Fruit fly (Drosophila melanogaster): Measurements from ENCODE around the gene ear.

The ear gene

DNA sequence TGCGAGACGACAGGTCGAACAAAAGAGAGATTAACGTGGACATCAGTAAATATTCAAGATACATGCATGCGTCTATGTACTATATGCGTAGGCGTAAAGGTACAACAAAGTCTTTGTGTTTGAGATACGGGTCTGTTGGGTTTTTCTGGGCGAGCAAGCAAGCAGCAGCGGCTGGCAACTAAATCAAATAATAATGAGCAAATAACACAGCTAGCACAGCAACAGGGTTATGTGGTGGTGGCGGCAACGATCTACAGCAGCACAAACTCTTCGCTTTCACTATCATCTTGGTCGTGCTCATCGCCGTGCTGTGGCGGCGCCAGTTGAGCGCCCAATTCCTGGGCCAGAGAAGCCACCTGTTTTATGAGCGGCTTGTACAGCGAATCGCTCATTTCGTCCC, 33.5 kb downstream of the ear start (continued):
- TF ChIP-seq pros (GFP tag; optimal IDR thresholded peaks at IDR 0.05) (no peak), Hr78 (GFP tag; optimal IDR thresholded peaks at IDR 0.05) (no peak), CG13296 (GFP tag; optimal IDR thresholded peaks at IDR 0.05) (peak; percentile 38), Fer1 (GFP tag; optimal IDR thresholded peaks at IDR 0.05) (peak; percentile 34), Meics (GFP tag; optimal IDR thresholded peaks at IDR 0.05) (peak; percentile 5), caup (GFP tag; optimal IDR thresholded peaks at IDR 0.05; ENCODE audit: severe bottlenecking) (no peak), bigmax (GFP tag; optimal IDR thresholded peaks at IDR 0.05) (no peak), al (GFP tag; IDR thresholded peaks at IDR 0.05) (no peak), CG15514 (GFP tag; optimal IDR thresholded peaks at IDR 0.05) (peak; percentile 4), CG14050 (GFP tag; IDR thresholded peaks at IDR 0.05) (no peak), CG18764 (GFP tag; optimal IDR thresholded peaks at IDR 0.05) (no peak), zen2 (GFP tag; IDR thresholded peaks at IDR 0.05; ENCODE audit: partially characterized antibody) (no peak), CG10959 (GFP tag; IDR thresholded peaks at IDR 0.05) (no peak), Hr3 (GFP tag; optimal IDR thresholded peaks at IDR 0.05) (no peak), CG2875 (GFP tag; optimal IDR thresholded peaks at IDR 0.05) (no peak), Blimp-1 (GFP tag; optimal IDR thresholded peaks at IDR 0.05) (peak; percentile 14), sc (optimal IDR thresholded peaks at IDR 0.05) (no peak), sc (GFP tag; optimal IDR thresholded peaks at IDR 0.05) (no peak), Rx (GFP tag; IDR thresholded peaks at IDR 0.05) (no peak), CkIIα-i1 (GFP tag; IDR thresholded peaks at IDR 0.05) (no peak), CG9876 (GFP tag; optimal IDR thresholded peaks at IDR 0.05) (no peak), CG17359 (tag; optimal IDR thresholded peaks at IDR 0.05) (no peak), CG3163 (GFP tag; optimal IDR thresholded peaks at IDR 0.05) (no peak), CG14014 (GFP tag; IDR thresholded peaks at IDR 0.05) (no peak), Taf1 (GFP tag; IDR thresholded peaks at IDR 0.05) (no peak), org-1 (GFP tag; optimal IDR thresholded peaks at IDR 0.05) (no peak), CG8388 (GFP tag; optimal IDR thresholded peaks at IDR 0.05) (no peak), slbo (GFP tag; IDR thresholded peaks at IDR 0.05) (no peak), Hmx (GFP tag; optimal IDR thresholded peaks at IDR 0.05) (no peak), CG5180 (GFP tag; optimal IDR thresholded peaks at IDR 0.05) (no peak), CG17912 (GFP tag; optimal IDR thresholded peaks at IDR 0.05) (no peak), Side (GFP tag; optimal IDR thresholded peaks at IDR 0.05) (no peak), gfzf (GFP tag; optimal IDR thresholded peaks at IDR 0.05) (no peak), D19A (tag; optimal IDR thresholded peaks at IDR 0.05) (no peak), peb (GFP tag; IDR thresholded peaks at IDR 0.05) (no peak), Gug (GFP tag; IDR thresholded peaks at IDR 0.05) (no peak), MESR4 (GFP tag; optimal IDR thresholded peaks at IDR 0.05) (no peak), pnt (GFP tag; optimal IDR thresholded peaks at IDR 0.05) (no peak), pum (GFP tag; optimal IDR thresholded peaks at IDR 0.05) (no peak), run (tag; optimal IDR thresholded peaks at IDR 0.05) (no peak), her (GFP tag; optimal IDR thresholded peaks at IDR 0.05) (no peak), Lhr (GFP tag; optimal IDR thresholded peaks at IDR 0.05) (no peak), gsb (GFP tag; IDR thresholded peaks at IDR 0.05) (no peak), Dip3 (GFP tag; optimal IDR thresholded peaks at IDR 0.05) (no peak), Pdp1 (GFP tag; optimal IDR thresholded peaks at IDR 0.05) (no peak), CG3281 (GFP tag; optimal IDR thresholded peaks at IDR 0.05) (peak; percentile 24), CG4854 (GFP tag; optimal IDR thresholded peaks at IDR 0.05) (no peak), CG18599 (GFP tag; optimal IDR thresholded peaks at IDR 0.05) (peak; percentile 20), ttk (GFP tag; IDR thresholded peaks at IDR 0.05) (no peak), CG15011 (GFP tag; optimal IDR thresholded peaks at IDR 0.05) (peak; percentile 0), az2 (GFP tag; optimal IDR thresholded peaks at IDR 0.05) (no peak), CrebB (tag; optimal IDR thresholded peaks at IDR 0.05) (no peak)
